Worm (Caenorhabditis elegans): Measurements from ENCODE around the gene R193.6.

Gene R193.6

ce11 chrX:1119305-1119704 is 29.3 kb upstream of the R193.6 start, which contains the start of gene C05D9.7:
Gene C05D9.7 (minus strand): TSS chrX:1119405.
- TF ChIP-seq spr-3 (GFP tag; optimal IDR thresholded peaks at IDR 0.05), result no peak
- TF ChIP-seq daf-16 (GFP tag; optimal IDR thresholded peaks at IDR 0.05), result no peak
- no peak for TF ChIP-seq daf-16 (tag; optimal IDR thresholded peaks at IDR 0.05)
- TF ChIP-seq dmd-9 (GFP tag; IDR thresholded peaks at IDR 0.05), result no peak
- no peak for TF ChIP-seq jun-1 (tag; optimal IDR thresholded peaks at IDR 0.05)
- TF ChIP-seq lin-15B (tag; optimal IDR thresholded peaks at IDR 0.05), result no peak
- TF ChIP-seq zip-2 (tag; optimal IDR thresholded peaks at IDR 0.05), result no peak
- TF ChIP-seq dpl-1 (GFP tag; optimal IDR thresholded peaks at IDR 0.05), result no peak
- no peak for TF ChIP-seq zfp-3 (GFP tag; conservative IDR thresholded peaks at IDR 0.05)
- no peak for TF ChIP-seq daf-19 (GFP tag; conservative IDR thresholded peaks at IDR 0.05)
- TF ChIP-seq F10B5.3 (tag; optimal IDR thresholded peaks at IDR 0.05), result no peak
- TF ChIP-seq aha-1 (tag), result no peak
- no peak for TF ChIP-seq ceh-28 (tag; optimal IDR thresholded peaks at IDR 0.05)
- no peak for TF ChIP-seq rbr-2 (tag; optimal IDR thresholded peaks at IDR 0.05)
- TF ChIP-seq Y48G9A.11 (GFP tag; IDR thresholded peaks at IDR 0.05), result no peak
- TF ChIP-seq F37D6.2 (tag; optimal IDR thresholded peaks at IDR 0.05), result no peak
- TF ChIP-seq tra-1 (GFP tag; IDR thresholded peaks at IDR 0.05), result no peak
- TF ChIP-seq snpc-1.2 (GFP tag; IDR thresholded peaks at IDR 0.05), result no peak
- no peak for TF ChIP-seq Y75B8A.6 (GFP tag; IDR thresholded peaks at IDR 0.05)
- TF ChIP-seq ztf-7 (tag; optimal IDR thresholded peaks at IDR 0.05), result no peak

- TF ChIP-seq vab-7 (GFP tag; IDR thresholded peaks at IDR 0.05), result no peak
- no peak for TF ChIP-seq nhr-76 (tag; optimal IDR thresholded peaks at IDR 0.05)
- TF ChIP-seq daf-8 (GFP tag; IDR thresholded peaks at IDR 0.05), result no peak
- no peak for TF ChIP-seq zfp-3 (GFP tag; conservative IDR thresholded peaks at IDR 0.05)
- no peak for TF ChIP-seq nhr-28 (tag; optimal IDR thresholded peaks at IDR 0.05)
- TF ChIP-seq php-3 (GFP tag; IDR thresholded peaks at IDR 0.05), result no peak
- peak; percentile 12 for TF ChIP-seq mes-2 (tag; optimal IDR thresholded peaks at IDR 0.05; ENCODE audit: poor library complexity, severe bottlenecking)
- TF ChIP-seq daf-12 (tag; optimal IDR thresholded peaks at IDR 0.05), result no peak
- peak; percentile 4 for TF ChIP-seq mep-1 (tag; optimal IDR thresholded peaks at IDR 0.05)
- TF ChIP-seq spr-3 (GFP tag; optimal IDR thresholded peaks at IDR 0.05), result no peak
- TF ChIP-seq nhr-237 (tag; optimal IDR thresholded peaks at IDR 0.05), result no peak
- peak; percentile 21 for TF ChIP-seq hlh-30 (tag; optimal IDR thresholded peaks at IDR 0.05; ENCODE audit: insufficient read depth)
- peak; percentile 37; the same call in 1 of the 2 replicates for TF ChIP-seq set-16 (GFP tag; IDR thresholded peaks at IDR 0.05)
- peak in 1 of 2 experiments; percentile 35 for TF ChIP-seq lsy-2 (tag; optimal IDR thresholded peaks at IDR 0.05)
- peak in 1 of 2 experiments; percentile 61 for TF ChIP-seq unc-62 (GFP tag; optimal IDR thresholded peaks at IDR 0.05 in 1 of 2)
- no peak for TF ChIP-seq unc-62 (tag; optimal IDR thresholded peaks at IDR 0.05)
- no peak for TF ChIP-seq lin-39 (tag; optimal IDR thresholded peaks at IDR 0.05)
- TF ChIP-seq mxl-2 (GFP tag; conservative IDR thresholded peaks at IDR 0.05), result no peak
- TF ChIP-seq aha-1 (tag), result peak; percentile 20
- no peak for TF ChIP-seq nhr-42 (GFP tag; IDR thresholded peaks at IDR 0.05)
- peak; percentile 16 for TF ChIP-seq ces-1 (GFP tag; optimal IDR thresholded peaks at IDR 0.05)
Observed at ce11 chrX:1120326-1120725, 28.3 kb upstream of the R193.6 start.

- no peak for TF ChIP-seq pha-4 (GFP tag; IDR thresholded peaks at IDR 0.05)
- no peak for TF ChIP-seq pha-4 (tag; optimal IDR thresholded peaks at IDR 0.05)
- no peak for TF ChIP-seq nhr-111 (GFP tag; optimal IDR thresholded peaks at IDR 0.05)
- no peak for TF ChIP-seq mep-1 (tag; optimal IDR thresholded peaks at IDR 0.05)
- TF ChIP-seq nhr-48 (tag; optimal IDR thresholded peaks at IDR 0.05), result no peak
- no peak for TF ChIP-seq nhr-42 (GFP tag; IDR thresholded peaks at IDR 0.05)
- no peak for TF ChIP-seq Y75B8A.6 (GFP tag; IDR thresholded peaks at IDR 0.05)
- no peak for TF ChIP-seq ZK546.5 (tag; optimal IDR thresholded peaks at IDR 0.05)
- no peak for TF ChIP-seq snpc-4 (tag; optimal IDR thresholded peaks at IDR 0.05)
- no peak for TF ChIP-seq dmd-6 (GFP tag; IDR thresholded peaks at IDR 0.05)
- TF ChIP-seq nhr-237 (tag; optimal IDR thresholded peaks at IDR 0.05), result no peak
- no peak for TF ChIP-seq F49E8.2 (tag; optimal IDR thresholded peaks at IDR 0.05; ENCODE audit: borderline replicate concordance)
Observed at ce11 chrX:1121575-1121974, 27.0 kb upstream of the R193.6 start.

All from whole organism, L4 larva.